In the genomic region with DNA sequence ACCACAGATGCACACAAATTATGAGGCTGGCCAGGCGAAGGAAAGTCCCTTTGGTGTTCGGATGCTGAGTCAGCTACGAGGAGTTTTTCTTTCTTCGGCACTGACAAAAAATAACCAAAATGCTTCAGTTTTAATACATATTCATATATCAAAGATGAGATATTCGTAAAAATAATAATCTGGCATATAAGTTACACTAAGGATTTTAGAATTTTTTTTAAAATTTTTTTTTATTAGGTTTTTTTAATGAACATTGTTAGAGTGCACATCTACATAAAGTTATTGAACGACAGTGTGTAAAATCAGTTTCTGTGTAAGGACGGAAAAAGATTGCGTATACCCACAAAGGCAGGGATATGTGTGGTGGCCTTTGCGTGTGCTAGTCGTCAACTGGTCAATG, we compare ENCODE assay signal across 2 fruit fly cellular contexts.
A peak's percentile ranks its signal among the peaks of the same experiment; 100 is the strongest.
TF ChIP-seq lines count a peak whose summit lies in the region.

No protein-coding gene starts in this region.

- no peak for TF ChIP-seq CTCF in whole organism, embryonic (GFP tag; optimal IDR thresholded peaks at IDR 0.05; lab: Kevin White, UChicago)

TF ChIP-seq in whole organism, embryonic, 481 proteins besides CTCF, POLR2A, EP300 and RAD21:
- TF ChIP-seq scrt (GFP tag; optimal IDR thresholded peaks at IDR 0.05; lab: Kevin White, UChicago) (peak; percentile 28), Meics (GFP tag; optimal IDR thresholded peaks at IDR 0.05; lab: Kevin White, UChicago) (peak; percentile 45), Hr51 (GFP tag; optimal IDR thresholded peaks at IDR 0.05; lab: Kevin White, UChicago) (peak in 1 of 2 experiments; percentile 32), cwo (GFP tag; optimal IDR thresholded peaks at IDR 0.05; lab: Kevin White, UChicago) (peak; percentile 15), CG3838 (GFP tag; optimal IDR thresholded peaks at IDR 0.05; lab: Kevin White, UChicago) (no peak), CG11504 (tag; optimal IDR thresholded peaks at IDR 0.05; lab: Kevin White, UChicago) (peak; percentile 45), CG17385 (GFP tag; optimal IDR thresholded peaks at IDR 0.05; lab: Kevin White, UChicago) (peak; percentile 9), Sox102F (GFP tag; optimal IDR thresholded peaks at IDR 0.05; lab: Kevin White, UChicago) (peak; percentile 21), Atf6 (GFP tag; IDR thresholded peaks at IDR 0.05; lab: Robert Waterston, UW) (peak; percentile 33; the same call in 1 of the 2 replicates), Ptx1 (GFP tag; IDR thresholded peaks at IDR 0.05; lab: Robert Waterston, UW) (0 out of 2 replicates have a peak, but pooled peaks have one; percentile 36), CG31441 (GFP tag; IDR thresholded peaks at IDR 0.05; lab: Robert Waterston, UW) (peak; percentile 36; the same call in 1 of the 2 replicates), CG1529 (GFP tag; optimal IDR thresholded peaks at IDR 0.05; lab: Kevin White, UChicago) (no peak), row (GFP tag; IDR thresholded peaks at IDR 0.05; lab: Robert Waterston, UW) (peak; percentile 50; the same call in 2 of the 3 replicates), CG8924 (tag; optimal IDR thresholded peaks at IDR 0.05; lab: Kevin White, UChicago) (peak; percentile 4), CG13424 (tag; optimal IDR thresholded peaks at IDR 0.05; lab: Kevin White, UChicago) (peak; percentile 42), sens (GFP tag; lab: Kevin White, UChicago) (peak; percentile 24), en (GFP tag; optimal IDR thresholded peaks at IDR 0.05; lab: Kevin White, UChicago) (no peak), Chrac-16 (GFP tag; optimal IDR thresholded peaks at IDR 0.05; lab: Kevin White, UChicago) (no peak), unpg (GFP tag; optimal IDR thresholded peaks at IDR 0.05; lab: Kevin White, UChicago) (peak; percentile 15), gem (tag; optimal IDR thresholded peaks at IDR 0.05; lab: Kevin White, UChicago) (peak; percentile 59), Fer2 (tag; optimal IDR thresholded peaks at IDR 0.05; lab: Kevin White, UChicago) (no peak), CG7745 (tag; optimal IDR thresholded peaks at IDR 0.05; lab: Kevin White, UChicago) (no peak), dmrt99B (tag; optimal IDR thresholded peaks at IDR 0.05; lab: Kevin White, UChicago) (peak; percentile 46), CG2678 (tag; optimal IDR thresholded peaks at IDR 0.05; lab: Kevin White, UChicago) (peak; percentile 66), Hmr (GFP tag; optimal IDR thresholded peaks at IDR 0.05; lab: Kevin White, UChicago) (peak; percentile 47), CG15269 (tag; optimal IDR thresholded peaks at IDR 0.05; lab: Kevin White, UChicago) (peak; percentile 30), CG7839 (tag; optimal IDR thresholded peaks at IDR 0.05; lab: Kevin White, UChicago) (peak; percentile 41), tgo (GFP tag; IDR thresholded peaks at IDR 0.05; lab: Robert Waterston, UW) (no peak), CG18599 (GFP tag; optimal IDR thresholded peaks at IDR 0.05; lab: Kevin White, UChicago) (peak; percentile 61), ap (GFP tag; IDR thresholded peaks at IDR 0.05; lab: Robert Waterston, UW) (0 out of 2 replicates have a peak, but pooled peaks have one; percentile 4), CoRest (tag; optimal IDR thresholded peaks at IDR 0.05; lab: Kevin White, UChicago) (peak; percentile 26), CG6254 (GFP tag; optimal IDR thresholded peaks at IDR 0.05; lab: Kevin White, UChicago) (no peak), jumu (GFP tag; optimal IDR thresholded peaks at IDR 0.05; lab: Kevin White, UChicago) (no peak), CG2120 (GFP tag; optimal IDR thresholded peaks at IDR 0.05; lab: Kevin White, UChicago) (peak; percentile 47), CG7556 (GFP tag; optimal IDR thresholded peaks at IDR 0.05; lab: Kevin White, UChicago) (peak; percentile 46), CG17186 (GFP tag; optimal IDR thresholded peaks at IDR 0.05; lab: Kevin White, UChicago) (no peak), Hand (GFP tag; optimal IDR thresholded peaks at IDR 0.05; lab: Kevin White, UChicago) (peak; percentile 22), Deaf1 (tag; optimal IDR thresholded peaks at IDR 0.05; lab: Kevin White, UChicago) (no peak), lab (GFP tag; optimal IDR thresholded peaks at IDR 0.05; lab: Kevin White, UChicago) (peak; percentile 41), Fer3 (tag; optimal IDR thresholded peaks at IDR 0.05; lab: Kevin White, UChicago) (peak; percentile 2)

TF ChIP-seq in whole organism, prepupa, 60 proteins besides CTCF, POLR2A, EP300 and RAD21:
- TF ChIP-seq Eip78C (GFP tag; lab: Kevin White, UChicago) (peak; percentile 60), CG6163 (GFP tag; IDR thresholded peaks at IDR 0.05; lab: Robert Waterston, UW) (no peak)
